Fruit fly (Drosophila melanogaster): ENCODE results near the gene Hex-A.

Hex-A gene

dm6 chrX:9617598-9618076 lies 32.2 kb downstream of the Hex-A start:
- TF ChIP-seq Rel (GFP tag; optimal IDR thresholded peaks at IDR 0.05) = no peak
- TF ChIP-seq Rel (tag; optimal IDR thresholded peaks at IDR 0.05) = peak; percentile 97
- TF ChIP-seq CrebA (GFP tag; optimal IDR thresholded peaks at IDR 0.05; ENCODE audit: borderline replicate concordance) = no peak
- no peak for TF ChIP-seq tai (GFP tag; optimal IDR thresholded peaks at IDR 0.05)
- no peak for TF ChIP-seq GATAd (GFP tag; optimal IDR thresholded peaks at IDR 0.05)
- no peak for TF ChIP-seq foxo (GFP tag; optimal IDR thresholded peaks at IDR 0.05)
- no peak for TF ChIP-seq OdsH (GFP tag; optimal IDR thresholded peaks at IDR 0.05)

- TF ChIP-seq Dif (GFP tag; optimal IDR thresholded peaks at IDR 0.05; ENCODE audit: partially characterized antibody) = no peak
- no peak for TF ChIP-seq CG9705 (GFP tag; optimal IDR thresholded peaks at IDR 0.05)
- TF ChIP-seq dmrt93B (GFP tag; optimal IDR thresholded peaks at IDR 0.05) = no peak
- TF ChIP-seq Rel (GFP tag; optimal IDR thresholded peaks at IDR 0.05) = no peak
- no peak for TF ChIP-seq Rel (tag; optimal IDR thresholded peaks at IDR 0.05)
- peak; percentile 0 for TF ChIP-seq woc (GFP tag; optimal IDR thresholded peaks at IDR 0.05)
- no peak for TF ChIP-seq pan (optimal IDR thresholded peaks at IDR 0.05)
- TF ChIP-seq Mio (GFP tag; optimal IDR thresholded peaks at IDR 0.05) = no peak
- no peak for TF ChIP-seq br (GFP tag; optimal IDR thresholded peaks at IDR 0.05)
- no peak for TF ChIP-seq usp (GFP tag; optimal IDR thresholded peaks at IDR 0.05)
- no peak for TF ChIP-seq CG32264 (GFP tag; optimal IDR thresholded peaks at IDR 0.05)
- TF ChIP-seq OdsH (GFP tag; optimal IDR thresholded peaks at IDR 0.05) = no peak
- no peak for TF ChIP-seq Abd-B (GFP tag; optimal IDR thresholded peaks at IDR 0.05)
- no peak for TF ChIP-seq lola (GFP tag; optimal IDR thresholded peaks at IDR 0.05)
- TF ChIP-seq ey (GFP tag; optimal IDR thresholded peaks at IDR 0.05) = no peak
- TF ChIP-seq rgr (GFP tag; optimal IDR thresholded peaks at IDR 0.05) = peak; percentile 17
- no peak for TF ChIP-seq Hr83 (GFP tag; optimal IDR thresholded peaks at IDR 0.05; ENCODE audit: poor library complexity, severe bottlenecking)
- TF ChIP-seq Vsx2 (GFP tag; optimal IDR thresholded peaks at IDR 0.05; ENCODE audit: partially characterized antibody) = no peak
- TF ChIP-seq dsf (GFP tag; optimal IDR thresholded peaks at IDR 0.05; ENCODE audit: borderline replicate concordance) = no peak
- TF ChIP-seq Myc (optimal IDR thresholded peaks at IDR 0.05) = no peak
- TF ChIP-seq dl (GFP tag; optimal IDR thresholded peaks at IDR 0.05; ENCODE audit: insufficient read depth in 1 of 2, partially characterized antibody in 2 of 2) = no peak
- no peak for TF ChIP-seq GATAd (GFP tag; optimal IDR thresholded peaks at IDR 0.05)
- TF ChIP-seq fru (GFP tag; optimal IDR thresholded peaks at IDR 0.05) = no peak
- no peak for TF ChIP-seq brk (GFP tag; optimal IDR thresholded peaks at IDR 0.05)
- no peak for TF ChIP-seq Jra (GFP tag; optimal IDR thresholded peaks at IDR 0.05)
- TF ChIP-seq sv (GFP tag; optimal IDR thresholded peaks at IDR 0.05) = no peak
- no peak for TF ChIP-seq HLH106 (tag; optimal IDR thresholded peaks at IDR 0.05)
- no peak for TF ChIP-seq Hr78 (GFP tag; optimal IDR thresholded peaks at IDR 0.05)
- no peak for TF ChIP-seq N (GFP tag; optimal IDR thresholded peaks at IDR 0.05)
- TF ChIP-seq tai (GFP tag; optimal IDR thresholded peaks at IDR 0.05) = no peak
- TF ChIP-seq Dfd (GFP tag; optimal IDR thresholded peaks at IDR 0.05) = no peak
- TF ChIP-seq jim (GFP tag; optimal IDR thresholded peaks at IDR 0.05) = no peak
- peak; percentile 23 for TF ChIP-seq h (GFP tag; optimal IDR thresholded peaks at IDR 0.05)
- no peak for TF ChIP-seq CrebA (GFP tag; optimal IDR thresholded peaks at IDR 0.05; ENCODE audit: borderline replicate concordance)
- TF ChIP-seq Sp1 (GFP tag; optimal IDR thresholded peaks at IDR 0.05) = peak; percentile 7
- peak; percentile 20 for TF ChIP-seq Hnf4 (GFP tag; optimal IDR thresholded peaks at IDR 0.05)
- peak; percentile 36 for TF ChIP-seq psq (GFP tag; optimal IDR thresholded peaks at IDR 0.05)
- peak; percentile 39 for TF ChIP-seq sage (GFP tag; optimal IDR thresholded peaks at IDR 0.05)
- TF ChIP-seq foxo (GFP tag; optimal IDR thresholded peaks at IDR 0.05) = no peak
These were observed 51.4 kb downstream of the Hex-A start for dm6 chrX:9636835-9637234.

dm6 chrX:9638927-9639420 lies 53.5 kb downstream of the Hex-A start:
- TF ChIP-seq dl (GFP tag; optimal IDR thresholded peaks at IDR 0.05; ENCODE audit: insufficient read depth in 1 of 2, partially characterized antibody in 2 of 2) (peak in 1 of 2 experiments; percentile 32), Dfd (GFP tag; optimal IDR thresholded peaks at IDR 0.05) (no peak)

Measured in whole organism, wandering third instar larva.